Fruit fly (Drosophila melanogaster): ENCODE results near the gene CG31523.

Gene CG31523

DNA sequence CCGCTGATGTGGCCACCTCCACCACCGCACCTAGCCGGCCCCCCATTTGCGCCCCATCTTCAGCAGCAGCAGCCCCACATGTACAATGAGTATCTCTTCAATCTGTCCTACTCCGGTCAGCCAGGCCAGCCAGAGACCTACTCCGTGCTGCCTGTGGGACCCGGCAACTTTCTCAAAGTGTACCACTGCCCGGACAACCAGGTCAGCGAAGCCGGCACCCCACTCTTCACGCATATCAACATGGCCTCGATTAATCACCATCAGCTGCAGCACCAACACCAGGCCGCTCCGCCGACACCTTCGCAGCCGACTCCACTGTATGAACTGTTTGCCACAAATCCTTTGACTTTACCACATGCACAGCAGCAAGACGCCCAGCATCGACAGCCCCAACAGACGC, 41.2 kb downstream of the CG31523 start:
- TF ChIP-seq sage (GFP tag; optimal IDR thresholded peaks at IDR 0.05) (no peak), Dif (GFP tag; optimal IDR thresholded peaks at IDR 0.05; ENCODE audit: partially characterized antibody) (no peak), woc (GFP tag; optimal IDR thresholded peaks at IDR 0.05) (no peak), usp (GFP tag; optimal IDR thresholded peaks at IDR 0.05) (no peak)

DNA sequence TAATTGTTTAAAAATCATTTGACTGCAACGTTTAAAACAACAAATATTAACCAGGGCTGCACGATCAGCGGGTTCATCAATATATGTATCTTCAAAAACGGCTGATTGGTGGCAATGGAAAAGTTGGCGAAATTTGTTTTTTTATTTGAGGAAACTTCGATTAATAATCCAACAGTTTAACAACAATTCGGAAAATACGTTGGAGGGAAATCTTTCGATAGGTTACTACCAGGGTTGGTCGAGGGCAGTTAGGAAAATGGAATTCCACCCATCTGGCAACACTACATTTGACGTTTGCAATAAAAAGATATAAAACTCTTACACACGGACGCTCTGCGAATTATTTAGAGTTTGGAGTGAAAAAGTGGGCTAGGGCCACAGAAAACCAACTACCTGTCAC, 41.9 kb downstream of the CG31523 start, which contains the start of the genes Lipt2 and CG14650:
TSS of gene Lipt2 (minus strand) at position 217 of the 400 bp plus-strand sequence.
TSS of gene CG14650 (plus strand) at position 275 of the 400 bp plus-strand sequence.
- peak; percentile 67 for TF ChIP-seq ey (GFP tag; optimal IDR thresholded peaks at IDR 0.05)
- TF ChIP-seq psq (GFP tag; optimal IDR thresholded peaks at IDR 0.05) = peak; percentile 38
- TF ChIP-seq h (GFP tag; optimal IDR thresholded peaks at IDR 0.05) = peak; percentile 77
- peak in 1 of 2 experiments; percentile 79 for TF ChIP-seq foxo (GFP tag; optimal IDR thresholded peaks at IDR 0.05)
- TF ChIP-seq Vsx2 (GFP tag; optimal IDR thresholded peaks at IDR 0.05; ENCODE audit: partially characterized antibody) = no peak
- peak; percentile 64 for TF ChIP-seq Sp1 (GFP tag; optimal IDR thresholded peaks at IDR 0.05)
- TF ChIP-seq br (GFP tag; optimal IDR thresholded peaks at IDR 0.05) = peak; percentile 65
- TF ChIP-seq Hr83 (GFP tag; optimal IDR thresholded peaks at IDR 0.05; ENCODE audit: poor library complexity, severe bottlenecking) = peak; percentile 46
- TF ChIP-seq sv (GFP tag; optimal IDR thresholded peaks at IDR 0.05) = peak; percentile 29
- peak; percentile 74 for TF ChIP-seq rgr (GFP tag; optimal IDR thresholded peaks at IDR 0.05)
- TF ChIP-seq N (GFP tag; optimal IDR thresholded peaks at IDR 0.05) = no peak
- no peak for TF ChIP-seq Hnf4 (GFP tag; optimal IDR thresholded peaks at IDR 0.05)
- no peak for TF ChIP-seq lola (GFP tag; optimal IDR thresholded peaks at IDR 0.05)
- peak; percentile 29 for TF ChIP-seq CG9705 (GFP tag; optimal IDR thresholded peaks at IDR 0.05)
- TF ChIP-seq fru (GFP tag; optimal IDR thresholded peaks at IDR 0.05) = peak; percentile 64
- TF ChIP-seq OdsH (GFP tag; optimal IDR thresholded peaks at IDR 0.05) = peak; percentile 60
- TF ChIP-seq Rel (GFP tag; optimal IDR thresholded peaks at IDR 0.05) = no peak
- no peak for TF ChIP-seq Rel (tag; optimal IDR thresholded peaks at IDR 0.05)
- TF ChIP-seq woc (GFP tag; optimal IDR thresholded peaks at IDR 0.05) = no peak
- peak; percentile 68 for TF ChIP-seq HLH106 (tag; optimal IDR thresholded peaks at IDR 0.05)
- TF ChIP-seq CG32264 (GFP tag; optimal IDR thresholded peaks at IDR 0.05) = no peak
- TF ChIP-seq Dfd (GFP tag; optimal IDR thresholded peaks at IDR 0.05) = no peak

DNA sequence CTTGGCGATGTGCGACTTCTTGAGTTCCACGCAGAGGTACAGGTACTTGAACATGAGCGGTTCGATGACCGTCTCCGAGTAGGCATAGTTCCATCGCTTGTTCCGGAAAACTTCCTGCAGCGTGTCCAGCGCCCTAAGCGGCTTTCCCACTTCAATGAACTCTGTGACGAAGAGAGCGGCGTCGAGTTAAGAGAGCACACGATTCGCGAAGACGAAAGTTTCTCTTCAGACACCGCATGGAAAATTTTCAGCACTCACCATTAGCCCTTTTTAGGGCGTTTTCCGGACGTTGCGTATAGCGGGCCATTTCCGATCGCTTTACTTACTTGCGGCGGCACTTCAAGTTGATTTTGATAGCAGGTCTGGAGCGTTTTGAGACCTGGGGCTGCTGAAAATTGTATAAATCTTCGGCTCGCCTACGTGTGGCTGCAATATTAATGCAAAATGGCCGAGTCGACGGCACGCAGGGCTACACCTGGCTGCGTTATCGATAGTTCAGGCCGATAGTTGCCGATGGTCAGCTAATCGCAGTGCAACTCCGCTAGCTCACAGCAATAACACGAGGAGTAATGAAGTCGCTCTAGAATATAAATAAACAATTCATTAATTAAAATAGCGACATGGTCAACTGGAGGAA, 45.4 kb downstream of the CG31523 start, which contains the start of the genes eIF3a and CG1074:
TSS of gene eIF3a (minus strand) at position 455 of the 637 bp plus-strand sequence.
TSS of gene CG1074 (plus strand) at position 525 of the 637 bp plus-strand sequence.
- TF ChIP-seq dsf (GFP tag; optimal IDR thresholded peaks at IDR 0.05; ENCODE audit: borderline replicate concordance) = no peak
- TF ChIP-seq OdsH (GFP tag; optimal IDR thresholded peaks at IDR 0.05) = peak; percentile 74
- TF ChIP-seq h (GFP tag; optimal IDR thresholded peaks at IDR 0.05) = peak; percentile 81
- TF ChIP-seq Myc (optimal IDR thresholded peaks at IDR 0.05) = peak; percentile 78
- peak; percentile 73 for TF ChIP-seq Sp1 (GFP tag; optimal IDR thresholded peaks at IDR 0.05)
- TF ChIP-seq Dfd (GFP tag; optimal IDR thresholded peaks at IDR 0.05) = no peak
- peak in 1 of 2 experiments; percentile 12 for TF ChIP-seq foxo (GFP tag; optimal IDR thresholded peaks at IDR 0.05)
- TF ChIP-seq sage (GFP tag; optimal IDR thresholded peaks at IDR 0.05) = no peak
- TF ChIP-seq Rel (GFP tag; optimal IDR thresholded peaks at IDR 0.05) = no peak
- peak; percentile 47 for TF ChIP-seq Rel (tag; optimal IDR thresholded peaks at IDR 0.05)
- no peak for TF ChIP-seq lola (GFP tag; optimal IDR thresholded peaks at IDR 0.05)
- TF ChIP-seq ey (GFP tag; optimal IDR thresholded peaks at IDR 0.05) = peak; percentile 51
- TF ChIP-seq CG9705 (GFP tag; optimal IDR thresholded peaks at IDR 0.05) = peak; percentile 49
- peak; percentile 98 for TF ChIP-seq Hr83 (GFP tag; optimal IDR thresholded peaks at IDR 0.05; ENCODE audit: poor library complexity, severe bottlenecking)
- TF ChIP-seq br (GFP tag; optimal IDR thresholded peaks at IDR 0.05) = no peak
- peak; percentile 61 for TF ChIP-seq HLH106 (tag; optimal IDR thresholded peaks at IDR 0.05)
- no peak for TF ChIP-seq pan (optimal IDR thresholded peaks at IDR 0.05)
- no peak for TF ChIP-seq Vsx2 (GFP tag; optimal IDR thresholded peaks at IDR 0.05; ENCODE audit: partially characterized antibody)
- peak; percentile 43 for TF ChIP-seq psq (GFP tag; optimal IDR thresholded peaks at IDR 0.05)
- peak; percentile 47 for TF ChIP-seq Dif (GFP tag; optimal IDR thresholded peaks at IDR 0.05; ENCODE audit: partially characterized antibody)
- TF ChIP-seq rgr (GFP tag; optimal IDR thresholded peaks at IDR 0.05) = peak; percentile 80

DNA sequence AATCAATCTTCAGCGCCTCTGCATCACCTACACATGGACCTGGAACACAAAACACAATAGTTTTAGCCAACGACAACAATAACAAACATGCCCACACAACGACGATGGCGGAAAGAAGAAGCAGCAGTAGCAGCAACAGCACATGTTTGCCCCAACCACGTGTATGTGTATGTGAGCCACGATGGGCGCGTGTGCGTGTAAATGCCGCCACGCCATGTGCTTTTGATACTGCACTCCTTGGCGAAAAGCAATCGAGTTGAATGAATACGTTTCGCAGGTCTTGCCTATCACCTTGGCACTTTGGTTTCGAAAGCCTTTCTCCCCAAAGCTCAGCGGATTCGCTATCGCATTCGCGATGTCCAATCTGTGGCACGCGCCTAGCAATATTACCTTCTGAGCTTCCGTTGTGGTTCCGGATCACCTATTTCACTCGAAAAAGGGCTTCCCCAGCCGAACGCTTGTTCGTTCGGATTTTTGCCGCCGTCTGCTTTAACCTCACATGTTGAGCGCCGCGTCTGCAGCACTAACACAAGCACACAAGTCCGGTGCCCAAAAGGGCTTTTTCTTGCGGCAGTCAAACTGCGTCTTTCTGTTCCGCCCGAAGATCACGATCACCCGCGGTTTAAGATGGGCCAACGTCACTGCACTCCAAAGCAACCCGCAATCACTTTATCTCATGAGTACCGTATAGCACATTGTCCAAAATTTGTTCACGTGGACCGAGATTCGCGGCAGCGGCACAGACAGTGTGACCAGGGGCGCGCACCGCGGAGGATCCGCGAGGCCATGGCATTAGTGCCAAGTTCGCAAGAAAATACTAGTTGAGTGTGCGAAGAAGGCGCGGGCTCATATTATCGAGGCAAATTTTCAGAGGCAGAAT, 50.2 kb downstream of the CG31523 start, which contains the start of gene srl:
TSS of gene srl (minus strand) at position 751 of the 880 bp plus-strand sequence.
- TF ChIP-seq Hr83 (GFP tag; optimal IDR thresholded peaks at IDR 0.05; ENCODE audit: poor library complexity, severe bottlenecking) = peak; percentile 40
- peak; percentile 61 for TF ChIP-seq Myc (optimal IDR thresholded peaks at IDR 0.05)
- no peak for TF ChIP-seq Rel (GFP tag; optimal IDR thresholded peaks at IDR 0.05)
- TF ChIP-seq Rel (tag; optimal IDR thresholded peaks at IDR 0.05) = peak; percentile 66
- TF ChIP-seq CrebA (GFP tag; optimal IDR thresholded peaks at IDR 0.05; ENCODE audit: borderline replicate concordance) = no peak
- TF ChIP-seq Sp1 (GFP tag; optimal IDR thresholded peaks at IDR 0.05) = no peak
